Worm (Caenorhabditis elegans) whole organism, dauer: ENCODE measurements around the gene T21C9.13.

Source experiments
- unc-62 ChIP-seq: sonication (generic microtip); optimal IDR thresholded peaks from 2 replicates; lab custom pipeline; 2017; ENCODE audit warnings: missing biosample characterization, missing genetic modification reagents, missing genetic modification characterization

Gene T21C9.13

ce11 chrV:10597234-10597633 is at the start of gene T21C9.13:
Gene T21C9.13, plus strand, starts transcription at chrV:10597266.
- TF ChIP-seq unc-62 (GFP tag; lab: Kevin White, UChicago) = no peak

- TF ChIP-seq unc-62 (GFP tag; lab: Kevin White, UChicago) = no peak
Measured at ce11 chrV:10548981-10549380, 48.1 kb upstream of the T21C9.13 start, which contains the start of gene srd-34. Gene srd-34, minus strand, starts transcription at chrV:10549081.

- TF ChIP-seq unc-62 (GFP tag; lab: Kevin White, UChicago) = no peak
Measured at ce11 chrV:10549717-10550116, 47.3 kb upstream of the T21C9.13 start, which contains the start of gene F32G8.2. Gene F32G8.2, plus strand, starts transcription at chrV:10550017.

ce11 chrV:10555239-10555638 is 41.8 kb upstream of the T21C9.13 start, which contains the start of gene F32G8.3:
Gene F32G8.3, minus strand, starts transcription at chrV:10555339.
- TF ChIP-seq unc-62 (GFP tag; lab: Kevin White, UChicago) = no peak

- TF ChIP-seq unc-62 (GFP tag; lab: Kevin White, UChicago) = no peak
Measured at ce11 chrV:10556362-10556761, 40.7 kb upstream of the T21C9.13 start.

- TF ChIP-seq unc-62 (GFP tag; lab: Kevin White, UChicago) = no peak
Measured at ce11 chrV:10557094-10557493, 40.0 kb upstream of the T21C9.13 start.

ce11 chrV:10557676-10558075 is 39.4 kb upstream of the T21C9.13 start, which contains the start of gene best-14:
Gene best-14, plus strand, starts transcription at chrV:10557976.
- no peak for TF ChIP-seq unc-62 (GFP tag; lab: Kevin White, UChicago)

ce11 chrV:10560621-10561020 is 36.4 kb upstream of the T21C9.13 start, which contains the start of gene col-152:
Gene col-152, plus strand, starts transcription at chrV:10560921.
- no peak for TF ChIP-seq unc-62 (GFP tag; lab: Kevin White, UChicago)

- no peak for TF ChIP-seq unc-62 (GFP tag; lab: Kevin White, UChicago)
Measured at ce11 chrV:10561632-10562031, 35.4 kb upstream of the T21C9.13 start.

ce11 chrV:10562817-10563216 is 34.2 kb upstream of the T21C9.13 start:
- no peak for TF ChIP-seq unc-62 (GFP tag; lab: Kevin White, UChicago)

- no peak for TF ChIP-seq unc-62 (GFP tag; lab: Kevin White, UChicago)
Measured at ce11 chrV:10564140-10564539, 32.9 kb upstream of the T21C9.13 start.

- TF ChIP-seq unc-62 (GFP tag; lab: Kevin White, UChicago) = no peak
Measured at ce11 chrV:10564830-10565365, 32.2 kb upstream of the T21C9.13 start, which contains the start of gene cat-4. Gene cat-4, plus strand, starts transcription at chrV:10564880.

ce11 chrV:10568496-10568895 is 28.6 kb upstream of the T21C9.13 start:
- no peak for TF ChIP-seq unc-62 (GFP tag; lab: Kevin White, UChicago)

ce11 chrV:10571523-10571922 is 25.5 kb upstream of the T21C9.13 start:
- no peak for TF ChIP-seq unc-62 (GFP tag; lab: Kevin White, UChicago)

- no peak for TF ChIP-seq unc-62 (GFP tag; lab: Kevin White, UChicago)
Measured at ce11 chrV:10572614-10573013, 24.5 kb upstream of the T21C9.13 start, which contains the start of gene del-6. Gene del-6, plus strand, starts transcription at chrV:10572914.

ce11 chrV:10574197-10574596 is 22.9 kb upstream of the T21C9.13 start:
- no peak for TF ChIP-seq unc-62 (GFP tag; lab: Kevin White, UChicago)

ce11 chrV:10576319-10576718 is 20.7 kb upstream of the T21C9.13 start, which contains the start of gene vps-54:
Gene vps-54, minus strand, starts transcription at chrV:10576419.
- TF ChIP-seq unc-62 (GFP tag; lab: Kevin White, UChicago) = no peak
